Fruit fly (Drosophila melanogaster): ENCODE results near the gene Pka-C1.

DNA sequence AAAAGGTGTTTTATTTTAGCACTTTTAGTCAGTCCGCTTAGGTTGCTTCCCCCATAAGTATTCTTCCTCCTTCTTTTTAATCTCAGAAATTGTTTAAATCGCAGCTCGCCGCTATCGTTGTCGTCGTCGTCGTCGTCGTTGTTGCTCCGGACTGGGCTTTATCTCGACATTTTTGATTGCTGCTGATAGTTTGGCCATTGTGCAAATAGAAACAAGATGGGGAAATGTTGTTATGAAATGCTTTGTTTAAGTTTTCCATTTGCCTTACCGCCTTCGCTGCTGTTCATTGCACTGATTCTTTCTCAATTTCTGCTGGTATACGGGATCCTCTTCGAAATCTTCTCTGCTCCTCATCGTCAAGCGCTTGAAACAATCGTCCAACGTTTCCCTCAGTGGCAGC, 3.9 kb upstream of the Pka-C1 start:
- TF ChIP-seq CTCF (optimal IDR thresholded peaks at IDR 0.05), result no peak
- no peak for TF ChIP-seq CG8478 (optimal IDR thresholded peaks at IDR 0.05)
